Worm (Caenorhabditis elegans): ENCODE measurements around the gene K07D4.9.

K07D4.9 gene

DNA sequence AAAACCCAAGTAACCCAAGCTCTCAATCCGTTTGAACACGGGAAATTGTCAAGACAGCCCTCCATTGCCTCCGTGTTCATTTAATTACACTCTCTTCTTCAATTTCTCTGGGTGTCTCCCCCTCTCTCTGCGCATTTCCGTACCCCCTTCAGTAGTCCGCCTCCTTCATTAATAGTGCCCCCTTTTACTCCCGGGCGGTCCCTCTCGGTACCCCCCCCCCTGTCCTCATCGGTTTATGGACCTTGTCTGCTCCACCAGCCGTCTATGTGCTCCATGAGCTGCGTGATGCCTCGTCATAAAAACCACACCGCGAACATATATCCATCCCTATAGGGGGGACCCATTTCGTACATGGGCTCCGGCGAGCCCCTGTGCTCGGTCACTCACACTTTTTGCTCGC lies 28.8 kb upstream of the K07D4.9 start:
- TF ChIP-seq T26A5.8 (tag; optimal IDR thresholded peaks at IDR 0.05) (no peak), bed-1 (GFP tag; IDR thresholded peaks at IDR 0.05) (no peak), aptf-2 (GFP tag; conservative IDR thresholded peaks at IDR 0.05) (0 out of 2 replicates have a peak, but pooled peaks have one; percentile 54), chd-7 (tag; optimal IDR thresholded peaks at IDR 0.05) (no peak), zfh-2 (GFP tag; conservative IDR thresholded peaks at IDR 0.05) (peak; percentile 74), egrh-3 (GFP tag; IDR thresholded peaks at IDR 0.05) (peak; percentile 11; the same call in 1 of the 2 replicates), dox-1 (GFP tag; IDR thresholded peaks at IDR 0.05) (0 out of 2 replicates have a peak, but pooled peaks have one; percentile 36)

DNA sequence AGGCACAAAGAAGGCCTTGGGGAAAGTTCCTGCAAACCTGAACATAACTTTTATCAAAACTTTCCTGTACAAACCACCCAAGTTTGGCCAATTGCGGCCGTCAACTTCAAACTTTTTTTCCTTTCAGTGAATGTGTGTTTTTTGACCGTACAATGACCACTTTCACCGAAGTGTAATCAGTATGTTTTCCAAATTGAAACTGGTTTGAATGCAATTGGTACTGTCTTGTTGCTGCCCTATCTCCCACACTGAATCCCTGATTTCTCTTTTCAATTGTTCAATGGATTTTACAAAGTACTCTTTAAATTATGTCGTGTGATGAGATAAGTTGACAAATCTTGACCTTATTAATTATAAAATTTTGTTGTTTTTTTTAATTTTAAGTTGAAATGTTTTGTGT lies 27.9 kb upstream of the K07D4.9 start:
- TF ChIP-seq tbx-9 (tag; optimal IDR thresholded peaks at IDR 0.05; ENCODE audit: borderline replicate concordance) (no peak), zfh-2 (GFP tag; conservative IDR thresholded peaks at IDR 0.05) (no peak), snpc-3.4 (tag; optimal IDR thresholded peaks at IDR 0.05) (no peak), fkh-3 (tag; optimal IDR thresholded peaks at IDR 0.05) (no peak), rpc-1 (optimal IDR thresholded peaks at IDR 0.05) (no peak), rpc-1 (tag; optimal IDR thresholded peaks at IDR 0.05) (no peak), lsl-1 (GFP tag; optimal IDR thresholded peaks at IDR 0.05) (no peak), nhr-120 (GFP tag; IDR thresholded peaks at IDR 0.05) (no peak), dpl-1 (GFP tag; optimal IDR thresholded peaks at IDR 0.05) (no peak), ama-1 (optimal IDR thresholded peaks at IDR 0.05) (no peak), ama-1 (GFP tag; optimal IDR thresholded peaks at IDR 0.05) (no peak), ztf-18 (tag; optimal IDR thresholded peaks at IDR 0.05) (no peak)

DNA sequence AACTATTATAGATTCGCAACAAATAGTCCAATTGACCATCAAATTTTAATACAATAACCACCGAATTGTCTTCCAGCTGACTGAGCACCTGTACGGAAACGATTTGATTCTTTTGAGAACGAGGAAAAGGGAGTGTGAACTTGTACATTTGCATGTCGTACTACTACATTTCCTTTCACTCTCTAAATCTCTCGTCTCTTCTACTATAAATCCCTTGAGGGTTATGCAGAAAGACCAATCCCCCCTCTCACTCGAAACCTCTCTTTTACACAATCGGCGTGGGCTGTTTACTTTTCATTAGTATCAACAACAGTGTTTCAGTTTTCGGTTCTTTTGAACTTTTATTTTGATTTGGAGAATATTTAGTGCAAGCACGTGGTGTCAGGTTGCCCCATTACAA lies 26.2 kb upstream of the K07D4.9 start:
- TF ChIP-seq ztf-26 (tag; optimal IDR thresholded peaks at IDR 0.05) (no peak), T26A5.8 (tag; optimal IDR thresholded peaks at IDR 0.05) (no peak), madf-8 (GFP tag; conservative IDR thresholded peaks at IDR 0.05) (no peak), nhr-120 (GFP tag; IDR thresholded peaks at IDR 0.05) (no peak), madf-10 (tag; optimal IDR thresholded peaks at IDR 0.05) (no peak), C06A6.2 (GFP tag; conservative IDR thresholded peaks at IDR 0.05) (no peak), C17E4.6 (GFP tag; IDR thresholded peaks at IDR 0.05) (no peak), let-526 (GFP tag; IDR thresholded peaks at IDR 0.05) (no peak)

DNA sequence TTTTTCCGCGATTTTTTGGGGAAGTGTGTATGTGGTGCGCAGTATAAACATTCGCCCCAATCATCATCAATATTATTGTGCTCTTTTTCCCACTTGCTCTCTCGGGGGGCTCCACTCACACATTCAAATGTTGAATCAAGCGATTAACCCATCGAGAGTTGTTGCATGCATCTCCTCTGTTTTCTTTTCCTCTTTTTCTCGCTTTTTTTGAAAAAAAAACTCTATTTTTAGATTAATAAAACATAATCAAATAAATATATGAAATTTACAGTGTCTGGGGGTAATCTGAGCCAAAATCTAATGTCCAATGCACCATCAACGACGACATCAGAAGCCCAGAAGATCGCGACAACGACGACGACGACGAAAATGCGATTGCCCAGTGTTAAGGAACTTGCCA lies 23.8 kb upstream of the K07D4.9 start, which contains the start of gene ephx-1:
TSS of gene ephx-1 (plus strand) at position 301 of the 400 bp plus-strand sequence.
- TF ChIP-seq ccch-3 (GFP tag; optimal IDR thresholded peaks at IDR 0.05) (no peak), nhr-80 (tag; optimal IDR thresholded peaks at IDR 0.05) (no peak), F22D6.2 (tag; optimal IDR thresholded peaks at IDR 0.05) (no peak), mel-28 (tag; optimal IDR thresholded peaks at IDR 0.05; ENCODE audit: borderline replicate concordance) (no peak), tlf-1 (GFP tag; optimal IDR thresholded peaks at IDR 0.05) (no peak), nhr-90 (tag; optimal IDR thresholded peaks at IDR 0.05) (no peak), F10E7.11 (tag; optimal IDR thresholded peaks at IDR 0.05) (no peak), Y79H2A.3 (GFP tag; conservative IDR thresholded peaks at IDR 0.05) (no peak), nhr-120 (GFP tag; IDR thresholded peaks at IDR 0.05) (no peak), sdz-38 (tag; optimal IDR thresholded peaks at IDR 0.05) (no peak), ceh-58 (GFP tag; IDR thresholded peaks at IDR 0.05) (no peak), T26A5.8 (tag; optimal IDR thresholded peaks at IDR 0.05) (no peak), attf-6 (GFP tag; IDR thresholded peaks at IDR 0.05) (no peak), rec-8 (tag; optimal IDR thresholded peaks at IDR 0.05) (no peak), cebp-1 (GFP tag; IDR thresholded peaks at IDR 0.05) (no peak), cebp-1 (tag; optimal IDR thresholded peaks at IDR 0.05) (no peak)

Data from whole organism, young adult.